Worm (Caenorhabditis elegans): ENCODE data around the gene F31F7.1.

ce11 chrV:6234876-6235275, 41.4 kb upstream of the F31F7.1 start, which contains the start of gene K08B12.3:
- TF ChIP-seq K11D2.4 (GFP tag; IDR thresholded peaks at IDR 0.05) (no peak), C06A6.2 (GFP tag; conservative IDR thresholded peaks at IDR 0.05) (no peak), ztf-26 (tag; optimal IDR thresholded peaks at IDR 0.05) (no peak), ama-1 (optimal IDR thresholded peaks at IDR 0.05) (no peak), ama-1 (GFP tag; optimal IDR thresholded peaks at IDR 0.05) (no peak), F33H1.4 (GFP tag; IDR thresholded peaks at IDR 0.05) (no peak), madf-10 (tag; optimal IDR thresholded peaks at IDR 0.05) (no peak), ztf-25 (GFP tag; IDR thresholded peaks at IDR 0.05) (no peak), repo-1 (tag; optimal IDR thresholded peaks at IDR 0.05) (no peak), unc-62 (GFP tag; optimal IDR thresholded peaks at IDR 0.05) (no peak), rec-8 (tag; optimal IDR thresholded peaks at IDR 0.05) (no peak), Y53F4B.3 (GFP tag; IDR thresholded peaks at IDR 0.05) (no peak), nfya-1 (tag; optimal IDR thresholded peaks at IDR 0.05; ENCODE audit: borderline replicate concordance, insufficient read depth) (no peak), nhr-90 (tag; optimal IDR thresholded peaks at IDR 0.05) (no peak)

Data from whole organism, young adult.